Worm (Caenorhabditis elegans) whole organism, L1 larva: ENCODE data around the gene C47D2.1.

Experiments
- C04F5.9 ChIP-seq: sonication (generic microtip); optimal IDR thresholded peaks from 2 replicates; lab custom pipeline; 2016; ENCODE audit warnings: missing genetic modification characterization, missing compliant biosample characterization
- C34B4.2 ChIP-seq: sonication (generic microtip); optimal IDR thresholded peaks from 2 replicates; lab custom pipeline; 2017; ENCODE audit warnings: mild to moderate bottlenecking, missing genetic modification characterization, missing compliant biosample characterization
- Y116A8C.19 ChIP-seq: sonication (generic microtip); optimal IDR thresholded peaks from 2 replicates; lab custom pipeline; 2016; ENCODE audit warnings: missing compliant biosample characterization, missing genetic modification characterization, borderline replicate concordance
- aha-1 ChIP-seq: fragments of 150-350 bp; optimal IDR thresholded peaks from 2 replicates; lab custom pipeline; 2014; ENCODE audit warnings: missing biosample characterization, missing genetic modification characterization
- aly-2 ChIP-seq: fragments of 150-350 bp; optimal IDR thresholded peaks from 2 replicates; lab custom pipeline; 2014; ENCODE audit warnings: missing biosample characterization, missing genetic modification characterization
- ama-1 ChIP-seq: fragments of 150-350 bp; optimal IDR thresholded peaks from 2 replicates; lab custom pipeline; 2014
- blmp-1 ChIP-seq: fragments of 150-350 bp; optimal IDR thresholded peaks from 2 replicates; lab custom pipeline; 2014; ENCODE audit warnings: missing biosample characterization, missing genetic modification characterization
- ceh-82 ChIP-seq, 3 experiments: fragments of 150-350 bp in 1 of 3; sonication (generic microtip) in 2 of 3; optimal IDR thresholded peaks; 2 replicates each; lab custom pipeline; 2014 to 2017; ENCODE audit warnings: missing biosample characterization in 3 of 3, missing genetic modification characterization in 3 of 3
- ceh-88 ChIP-seq: fragments of 200-800 bp; sonication (Bioruptor generic); IDR thresholded peaks from 2 replicates; pipeline ENCODE4 v1.3.6; 2022; ENCODE audit warnings: missing genetic modification characterization, missing compliant biosample characterization
- ces-1 ChIP-seq: fragments of 150-350 bp; optimal IDR thresholded peaks from 2 replicates; lab custom pipeline; 2014; ENCODE audit warnings: missing biosample characterization, missing genetic modification reagents, missing genetic modification characterization
- dpl-1 ChIP-seq, 3 experiments: fragments of 150-350 bp in 2 of 3; sonication (generic microtip) in 1 of 3; optimal IDR thresholded peaks; 2 replicates each; lab custom pipeline; 2014 to 2017; ENCODE audit warnings: missing biosample characterization in 3 of 3, missing genetic modification characterization in 3 of 3, missing genetic modification reagents in 3 of 3
- dsc-1 ChIP-seq: sonication (generic microtip); optimal IDR thresholded peaks from 2 replicates; lab custom pipeline; 2016; ENCODE audit warnings: mild to moderate bottlenecking, missing genetic modification characterization, missing compliant biosample characterization
- efl-3 ChIP-seq: fragments of 200-800 bp; sonication (Bioruptor generic); optimal IDR thresholded peaks from 2 replicates; lab custom pipeline; 2018; ENCODE audit warnings: mild to moderate bottlenecking, missing genetic modification characterization, missing compliant biosample characterization
- elt-2 ChIP-seq: sonication (generic microtip); optimal IDR thresholded peaks from 2 replicates; lab custom pipeline; 2016; ENCODE audit warnings: missing genetic modification characterization, mild to moderate bottlenecking, inconsistent platforms, missing compliant biosample characterization, missing genetic modification reagents
- ets-5 ChIP-seq: fragments of 200-800 bp; sonication (Bioruptor generic); IDR thresholded peaks from 2 replicates; pipeline ENCODE4 v1.3.6; 2022; ENCODE audit warnings: missing genetic modification characterization, missing compliant biosample characterization
- fkh-4 ChIP-seq: sonication (generic microtip); optimal IDR thresholded peaks from 2 replicates; lab custom pipeline; 2016; ENCODE audit warnings: missing compliant biosample characterization, missing genetic modification characterization, borderline replicate concordance
- grh-1 ChIP-seq: fragments of 200-800 bp; sonication (Bioruptor generic); IDR thresholded peaks from 2 replicates; pipeline ENCODE4 v1.3.6; 2022; ENCODE audit warnings: missing genetic modification reagents, missing genetic modification characterization, missing compliant biosample characterization
- hlh-4 ChIP-seq: sonication (generic microtip); optimal IDR thresholded peaks from 2 replicates; lab custom pipeline; 2016; ENCODE audit warnings: mild to moderate bottlenecking, missing genetic modification characterization, missing compliant biosample characterization
- hpl-2 ChIP-seq: fragments of 150-350 bp; optimal IDR thresholded peaks from 2 replicates; lab custom pipeline; 2014; ENCODE audit warnings: missing biosample characterization, missing genetic modification reagents, missing genetic modification characterization
- irx-1 ChIP-seq: sonication (generic microtip); optimal IDR thresholded peaks from 2 replicates; lab custom pipeline; 2016; ENCODE audit warnings: missing genetic modification characterization, missing compliant biosample characterization
- isw-1 ChIP-seq: fragments of 200-800 bp; sonication (Bioruptor generic); IDR thresholded peaks from 2 replicates; pipeline ENCODE4 v1.3.6; 2022; ENCODE audit warnings: missing genetic modification characterization, missing compliant biosample characterization
- jun-1 ChIP-seq: fragments of 150-350 bp; optimal IDR thresholded peaks from 2 replicates; lab custom pipeline; 2014; ENCODE audit warnings: missing biosample characterization, missing genetic modification reagents, missing genetic modification characterization
- lin-14 ChIP-seq: fragments of 200-800 bp; sonication (Bioruptor generic); optimal IDR thresholded peaks from 2 replicates; lab custom pipeline; 2018; ENCODE audit warnings: mild to moderate bottlenecking, missing genetic modification characterization, moderate library complexity, missing compliant biosample characterization
- lin-35 ChIP-seq, 2 experiments: fragments of 150-350 bp; optimal IDR thresholded peaks; 2 replicates each; lab custom pipeline; 2014; ENCODE audit warnings: missing biosample characterization in 2 of 2, missing genetic modification characterization in 2 of 2, missing genetic modification reagents in 2 of 2
- lir-3 ChIP-seq: sonication (generic microtip); optimal IDR thresholded peaks from 2 replicates; lab custom pipeline; 2016; ENCODE audit warnings: mild to moderate bottlenecking, missing genetic modification characterization, moderate library complexity, missing compliant biosample characterization; ENCODE audit not compliant: poor library complexity
- mab-9 ChIP-seq: fragments of 200-800 bp; sonication (Bioruptor generic); IDR thresholded peaks from 2 replicates; pipeline ENCODE4 v1.3.6; 2022; ENCODE audit warnings: missing genetic modification reagents, missing genetic modification characterization, missing compliant biosample characterization
- mdl-1 ChIP-seq, 2 experiments: fragments of 150-350 bp; optimal IDR thresholded peaks; 2 replicates each; lab custom pipeline; 2014 to 2017; ENCODE audit warnings: missing biosample characterization in 2 of 2, missing genetic modification characterization in 2 of 2, inconsistent platforms in 1 of 2
- mep-1 ChIP-seq: fragments of 150-350 bp; optimal IDR thresholded peaks from 2 replicates; lab custom pipeline; 2014; ENCODE audit warnings: missing biosample characterization, missing genetic modification characterization
- nhr-11 ChIP-seq: fragments of 150-350 bp; optimal IDR thresholded peaks from 2 replicates; lab custom pipeline; 2014; ENCODE audit warnings: missing biosample characterization, missing genetic modification characterization
- nhr-12 ChIP-seq: sonication (generic microtip); optimal IDR thresholded peaks from 2 replicates; lab custom pipeline; 2017; ENCODE audit warnings: missing biosample characterization, missing genetic modification characterization
- nhr-19 ChIP-seq: fragments of 200-800 bp; sonication (Bioruptor generic); conservative IDR thresholded peaks from 2 replicates; pipeline ENCODE4 v1.3.6; 2022; ENCODE audit warnings: missing genetic modification characterization, missing compliant biosample characterization
- nhr-20 ChIP-seq: sonication (generic microtip); optimal IDR thresholded peaks from 2 replicates; lab custom pipeline; 2016; ENCODE audit warnings: mild to moderate bottlenecking, missing genetic modification characterization, missing compliant biosample characterization
- nhr-237 ChIP-seq: fragments of 150-350 bp; optimal IDR thresholded peaks from 2 replicates; lab custom pipeline; 2014; ENCODE audit warnings: missing biosample characterization, missing genetic modification characterization
- nhr-28 ChIP-seq: fragments of 150-350 bp; optimal IDR thresholded peaks from 2 replicates; lab custom pipeline; 2014; ENCODE audit warnings: missing biosample characterization, missing genetic modification characterization
- nhr-71 ChIP-seq: sonication (generic microtip); optimal IDR thresholded peaks from 2 replicates; lab custom pipeline; 2016; ENCODE audit warnings: mild to moderate bottlenecking, missing genetic modification characterization, moderate library complexity, missing compliant biosample characterization
- nhr-84 ChIP-seq: sonication (generic microtip); optimal IDR thresholded peaks from 2 replicates; lab custom pipeline; 2017; ENCODE audit warnings: missing biosample characterization, missing genetic modification characterization
- nhr-90 ChIP-seq: sonication (generic microtip); optimal IDR thresholded peaks from 2 replicates; lab custom pipeline; 2016; ENCODE audit warnings: mild to moderate bottlenecking, missing genetic modification characterization, missing compliant biosample characterization; ENCODE audit not compliant: poor library complexity
- pag-3 ChIP-seq: sonication (generic microtip); optimal IDR thresholded peaks from 2 replicates; lab custom pipeline; 2017; ENCODE audit warnings: missing genetic modification characterization, mild to moderate bottlenecking, missing compliant biosample characterization, antibody characterized with exemption, borderline replicate concordance; ENCODE audit not compliant: insufficient read depth
- pqm-1 ChIP-seq: sonication (generic microtip); optimal IDR thresholded peaks from 3 replicates; lab custom pipeline; 2017; ENCODE audit warnings: missing biosample characterization, missing genetic modification characterization
- snu-23 ChIP-seq: sonication (generic microtip); optimal IDR thresholded peaks from 2 replicates; lab custom pipeline; 2016; ENCODE audit warnings: missing genetic modification characterization, missing compliant biosample characterization
- sox-4 ChIP-seq: sonication (generic microtip); optimal IDR thresholded peaks from 2 replicates; lab custom pipeline; 2016; ENCODE audit warnings: missing genetic modification characterization, missing compliant biosample characterization
- sup-37 ChIP-seq: fragments of 200-800 bp; sonication (Bioruptor generic); optimal IDR thresholded peaks from 2 replicates; lab custom pipeline; 2018; ENCODE audit warnings: mild to moderate bottlenecking, missing genetic modification characterization, missing compliant biosample characterization
- swsn-7 ChIP-seq: sonication (generic microtip); optimal IDR thresholded peaks from 2 replicates; lab custom pipeline; 2016; ENCODE audit warnings: missing genetic modification characterization, missing compliant biosample characterization
- tlp-1 ChIP-seq: fragments of 150-350 bp; optimal IDR thresholded peaks from 2 replicates; lab custom pipeline; 2014; ENCODE audit warnings: missing biosample characterization, missing genetic modification characterization
- unc-30 ChIP-seq: sonication (generic microtip); optimal IDR thresholded peaks from 2 replicates; lab custom pipeline; 2017; ENCODE audit warnings: missing biosample characterization, missing genetic modification characterization
- unc-86 ChIP-seq: sonication (generic microtip); optimal IDR thresholded peaks from 2 replicates; lab custom pipeline; 2016; ENCODE audit warnings: missing genetic modification characterization, missing compliant biosample characterization
- xbp-1 ChIP-seq: sonication (generic microtip); optimal IDR thresholded peaks from 2 replicates; lab custom pipeline; 2016; ENCODE audit warnings: missing genetic modification characterization, missing compliant biosample characterization
- zag-1 ChIP-seq: fragments of 150-350 bp; optimal IDR thresholded peaks from 2 replicates; lab custom pipeline; 2014; ENCODE audit warnings: missing biosample characterization, missing genetic modification characterization
- zip-4 ChIP-seq: fragments of 200-800 bp; sonication (Bioruptor generic); optimal IDR thresholded peaks from 2 replicates; lab custom pipeline; 2018; ENCODE audit warnings: mild to moderate bottlenecking, missing genetic modification characterization, moderate library complexity, missing compliant biosample characterization
- ztf-11 ChIP-seq, 2 experiments: sonication (generic microtip); optimal IDR thresholded peaks; 2 replicates each; lab custom pipeline; 2016 to 2017; ENCODE audit warnings: missing genetic modification characterization in 2 of 2, missing biosample characterization in 1 of 2, missing compliant biosample characterization in 1 of 2

Gene C47D2.1

DNA sequence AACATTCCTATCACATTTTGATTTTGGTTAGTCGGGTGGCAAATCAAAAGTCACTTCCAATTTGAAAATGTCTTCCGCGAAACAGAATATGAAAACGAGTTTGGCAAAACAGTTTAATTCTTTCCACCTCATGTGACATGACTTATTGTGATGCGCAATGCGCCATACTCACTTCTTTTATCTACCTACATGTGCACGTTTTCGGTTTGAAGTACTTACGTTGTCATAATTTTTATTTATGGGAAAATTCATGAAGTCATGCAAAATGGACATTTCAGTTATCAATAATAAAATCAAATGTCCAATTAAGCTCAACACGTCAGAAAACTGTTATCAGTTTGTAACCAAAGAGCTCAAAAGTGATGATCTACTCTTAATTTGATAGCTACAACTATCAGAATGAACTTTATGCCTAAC, 23.8 kb downstream of the C47D2.1 start (continued):
- TF ChIP-seq grh-1 (peak; percentile 91), Y116A8C.19 (tag; lab: Kevin White, UChicago) (no peak), unc-30 (tag; lab: Kevin White, UChicago) (no peak), ces-1 (no peak), zip-4 (GFP tag; lab: Kevin White, UChicago) (no peak), ets-5 (GFP tag; lab: Robert Waterston, UW) (no peak), sup-37 (GFP tag; lab: Kevin White, UChicago) (no peak), aha-1 (no peak), hlh-4 (no peak), aly-2 (no peak), ceh-82 (tag; optimal IDR thresholded peaks at IDR 0.05; lab: Kevin White, UChicago) (no peak), nhr-28 (tag; lab: Kevin White, UChicago) (no peak), nhr-71 (peak; percentile 80), ceh-88 (peak; percentile 22; the same call in 1 of the 2 replicates), unc-86 (tag; lab: Kevin White, UChicago) (no peak), ama-1 (lab: Kevin White, UChicago) (no peak), elt-2 (tag; lab: Kevin White, UChicago) (peak; percentile 83), fkh-4 (tag; lab: Kevin White, UChicago) (no peak), nhr-237 (no peak), sox-4 (tag; lab: Kevin White, UChicago) (no peak), lin-14 (GFP tag; lab: Kevin White, UChicago) (peak; percentile 84), tlp-1 (tag; lab: Kevin White, UChicago) (peak; percentile 38), nhr-19 (GFP tag; lab: Robert Waterston, UW) (peak; percentile 38; the same call in 1 of the 2 replicates), lir-3 (tag; lab: Kevin White, UChicago) (peak; percentile 3), irx-1 (tag; lab: Kevin White, UChicago) (no peak), swsn-7 (no peak), dpl-1 (GFP tag; optimal IDR thresholded peaks at IDR 0.05; lab: Kevin White, UChicago) (peak in 1 of 3 experiments; percentile 23), C04F5.9 (tag; lab: Kevin White, UChicago) (no peak), blmp-1 (tag; lab: Kevin White, UChicago) (peak; percentile 72), mep-1 (tag; lab: Kevin White, UChicago) (peak; percentile 15), hpl-2 (no peak), snu-23 (GFP tag; lab: Kevin White, UChicago) (peak; percentile 84), isw-1 (no peak), dsc-1 (no peak), nhr-12 (tag; lab: Kevin White, UChicago) (no peak), nhr-20 (peak; percentile 85), mab-9 (GFP tag; lab: Robert Waterston, UW) (no peak)

DNA sequence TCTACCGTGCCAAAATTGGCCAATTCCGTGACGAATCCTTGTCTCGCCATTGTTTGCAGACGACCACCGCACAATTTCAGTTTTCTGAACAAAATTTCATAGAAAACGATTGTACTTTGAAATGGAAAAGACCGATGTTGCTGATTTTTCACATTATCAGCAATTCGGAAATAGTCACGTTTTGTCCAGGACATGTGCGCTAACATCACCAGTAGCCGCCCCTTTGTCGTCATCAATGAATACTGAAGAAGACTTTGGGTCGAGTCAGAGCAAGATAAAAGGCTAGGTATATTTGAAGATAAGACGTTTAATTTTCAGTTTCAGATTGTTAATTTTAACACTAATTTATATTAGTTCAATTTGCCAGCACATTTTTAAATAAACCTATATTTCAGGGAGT, 27.0 kb downstream of the C47D2.1 start, which contains the start of gene endu-2:
Gene endu-2, plus strand, starts transcription at position 396 of the 400 bp plus-strand sequence.
- TF ChIP-seq lin-35 (GFP tag; optimal IDR thresholded peaks at IDR 0.05; lab: Kevin White, UChicago) (peak in 1 of 2 experiments; percentile 3), nhr-90 (tag; lab: Kevin White, UChicago) (peak; percentile 5), sup-37 (GFP tag; lab: Kevin White, UChicago) (no peak), elt-2 (tag; lab: Kevin White, UChicago) (peak; percentile 86), nhr-71 (peak; percentile 29), mdl-1 (tag; optimal IDR thresholded peaks at IDR 0.05; lab: Kevin White, UChicago) (peak in 1 of 2 experiments; percentile 50), C04F5.9 (tag; lab: Kevin White, UChicago) (no peak)

DNA sequence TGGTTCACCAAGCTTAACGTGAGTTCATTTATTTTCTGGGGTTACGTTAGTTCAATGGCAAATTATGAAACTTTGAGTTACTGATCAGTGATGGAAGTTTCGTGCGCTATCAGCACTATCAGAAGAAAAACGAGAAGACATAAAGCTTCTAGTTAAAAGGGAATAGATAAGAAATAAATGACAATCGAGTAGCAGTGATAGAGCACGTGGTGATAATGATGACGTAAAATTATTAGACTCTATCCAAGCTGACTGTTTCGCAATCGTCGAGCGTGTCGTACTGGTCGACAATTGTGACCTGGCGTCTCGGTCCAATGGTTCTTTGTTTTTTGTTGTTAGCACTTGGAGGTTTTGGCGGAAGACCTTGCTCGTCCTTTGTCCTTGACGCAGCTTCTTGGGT, 28.3 kb downstream of the C47D2.1 start:
- TF ChIP-seq zag-1 (tag; lab: Kevin White, UChicago) (no peak), jun-1 (tag; lab: Kevin White, UChicago) (peak; percentile 52), efl-3 (GFP tag; lab: Kevin White, UChicago) (no peak), xbp-1 (peak; percentile 12), pqm-1 (tag; lab: Kevin White, UChicago) (peak; percentile 61), ztf-11 (tag; optimal IDR thresholded peaks at IDR 0.05; lab: Kevin White, UChicago) (no peak), ceh-82 (tag; optimal IDR thresholded peaks at IDR 0.05; lab: Kevin White, UChicago) (no peak), pag-3 (tag; lab: Kevin White, UChicago) (no peak), hpl-2 (peak; percentile 6), elt-2 (tag; lab: Kevin White, UChicago) (peak; percentile 93), C34B4.2 (no peak), nhr-20 (peak; percentile 14), dpl-1 (GFP tag; optimal IDR thresholded peaks at IDR 0.05; lab: Kevin White, UChicago) (no peak), nhr-11 (tag; lab: Kevin White, UChicago) (no peak), lin-35 (GFP tag; optimal IDR thresholded peaks at IDR 0.05; lab: Kevin White, UChicago) (peak in 1 of 2 experiments; percentile 44), zip-4 (GFP tag; lab: Kevin White, UChicago) (no peak), tlp-1 (tag; lab: Kevin White, UChicago) (peak; percentile 37), nhr-84 (no peak)
